Worm (Caenorhabditis elegans): ENCODE measurements around the gene H04M03.3.

DNA sequence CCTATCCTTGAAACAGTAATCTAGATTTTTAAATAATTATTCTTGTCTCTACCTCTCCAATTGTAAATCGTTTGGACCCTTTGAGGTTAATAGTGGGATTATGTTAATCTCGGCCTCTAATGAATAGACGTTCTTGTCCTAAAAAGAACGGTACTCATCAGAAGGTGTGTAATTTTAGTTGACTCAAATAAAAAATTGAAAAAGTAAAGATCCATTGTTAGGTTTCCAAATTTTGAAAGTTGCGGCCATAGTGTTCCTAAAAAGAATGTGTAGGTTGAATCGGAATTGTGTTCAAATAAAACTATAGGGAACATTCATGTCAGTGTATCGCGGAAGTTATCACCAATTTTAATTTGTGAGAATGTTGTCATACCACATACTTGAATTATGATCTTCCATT, 35.8 kb upstream of the H04M03.3 start:
- TF ChIP-seq nhr-11 (tag; optimal IDR thresholded peaks at IDR 0.05) (no peak), pha-4 (tag; optimal IDR thresholded peaks at IDR 0.05) (no peak), npax-4 (tag; optimal IDR thresholded peaks at IDR 0.05) (no peak), K09A11.1 (tag; optimal IDR thresholded peaks at IDR 0.05; ENCODE audit: insufficient read depth) (no peak), pag-3 (tag; optimal IDR thresholded peaks at IDR 0.05; ENCODE audit: borderline replicate concordance) (no peak), unc-86 (tag; optimal IDR thresholded peaks at IDR 0.05) (no peak), ceh-18 (tag; optimal IDR thresholded peaks at IDR 0.05) (no peak)

Measured in whole organism, late embryonic.